Fruit fly (Drosophila melanogaster) whole organism, adult: ENCODE measurements around the gene DCTN6-p27.

Experiments
- CG14711 ChIP-seq: fragments of 200-800 bp; sonication (Bioruptor generic); optimal IDR thresholded peaks from 2 replicates; lab custom pipeline; 2018; ENCODE audit warnings: missing biosample characterization, mild to moderate bottlenecking, missing genetic modification characterization, moderate library complexity
- CG1620 ChIP-seq: fragments of 200-800 bp; sonication (Bioruptor generic); optimal IDR thresholded peaks from 2 replicates; lab custom pipeline; 2016; ENCODE audit warnings: missing biosample characterization, missing genetic modification characterization
- CG7101 ChIP-seq: fragments of 200-800 bp; sonication (Bioruptor generic); optimal IDR thresholded peaks from 2 replicates; lab custom pipeline; 2018; ENCODE audit warnings: missing biosample characterization, mild to moderate bottlenecking, missing genetic modification characterization, moderate library complexity
- Hr96 ChIP-seq: fragments of 200-800 bp; sonication (Bioruptor generic); optimal IDR thresholded peaks from 2 replicates; lab custom pipeline; 2016; ENCODE audit warnings: missing biosample characterization, missing genetic modification characterization
- ovo ChIP-seq: fragments of 200-800 bp; sonication (Bioruptor generic); optimal IDR thresholded peaks from 2 replicates; lab custom pipeline; 2016; ENCODE audit warnings: missing biosample characterization, missing genetic modification characterization

- TF ChIP-seq Hr96 = no peak
- no peak for TF ChIP-seq ovo (GFP tag; lab: Kevin White, UChicago)
- TF ChIP-seq CG1620 (GFP tag; lab: Kevin White, UChicago) = no peak
- TF ChIP-seq CG7101 (tag; lab: Kevin White, UChicago) = no peak
- TF ChIP-seq CG14711 (tag; lab: Kevin White, UChicago) = no peak
These were observed 25.9 kb upstream of the DCTN6-p27 start for dm6 chr2L:19106235-19106634.
